Worm (Caenorhabditis elegans) whole organism, mixed stage, embryonic: ENCODE results near the gene clc-23.

Experiments
- M03D4.4 ChIP-seq: sonication (generic microtip); optimal IDR thresholded peaks from 2 replicates; lab custom pipeline; 2017; ENCODE audit warnings: mild to moderate bottlenecking, missing genetic modification characterization, missing compliant biosample characterization
- bed-3 ChIP-seq: fragments of 200-800 bp; sonication (Bioruptor generic); optimal IDR thresholded peaks from 3 replicates; lab custom pipeline; 2018; ENCODE audit warnings: mild to moderate bottlenecking, missing genetic modification characterization, moderate library complexity, missing compliant biosample characterization
- blmp-1 ChIP-seq: fragments of 150-350 bp; optimal IDR thresholded peaks from 2 replicates; lab custom pipeline; 2014; ENCODE audit warnings: missing biosample characterization, missing genetic modification characterization
- ceh-43 ChIP-seq: fragments of 200-800 bp; sonication (Bioruptor generic); optimal IDR thresholded peaks from 2 replicates; lab custom pipeline; 2018; ENCODE audit warnings: mild to moderate bottlenecking, missing genetic modification characterization, moderate library complexity, missing compliant biosample characterization
- ceh-83 ChIP-seq: fragments of 200-800 bp; sonication (Bioruptor generic); optimal IDR thresholded peaks from 2 replicates; lab custom pipeline; 2018; ENCODE audit warnings: mild to moderate bottlenecking, missing genetic modification characterization, missing compliant biosample characterization
- ces-1 ChIP-seq: fragments of 150-350 bp; optimal IDR thresholded peaks from 2 replicates; lab custom pipeline; 2014; ENCODE audit warnings: missing biosample characterization, missing genetic modification reagents, missing genetic modification characterization
- cnd-1 ChIP-seq: fragments of 200-800 bp; sonication (Bioruptor generic); optimal IDR thresholded peaks from 2 replicates; lab custom pipeline; 2018; ENCODE audit warnings: mild to moderate bottlenecking, missing genetic modification characterization, missing compliant biosample characterization
- drap-1 ChIP-seq: fragments of 200-800 bp; sonication (Bioruptor generic); optimal IDR thresholded peaks from 3 replicates; lab custom pipeline; 2018; ENCODE audit warnings: mild to moderate bottlenecking, missing genetic modification characterization, missing compliant biosample characterization
- elt-1 ChIP-seq: sonication (generic microtip); optimal IDR thresholded peaks from 2 replicates; lab custom pipeline; 2017; ENCODE audit warnings: missing genetic modification characterization, mild to moderate bottlenecking, missing compliant biosample characterization, antibody characterized with exemption, moderate library complexity, borderline replicate concordance; ENCODE audit not compliant: insufficient read depth
- elt-3 ChIP-seq: fragments of 150-350 bp; optimal IDR thresholded peaks from 2 replicates; lab custom pipeline; 2014; ENCODE audit warnings: missing biosample characterization, missing genetic modification characterization
- ham-2 ChIP-seq: fragments of 200-800 bp; sonication (Bioruptor generic); optimal IDR thresholded peaks from 2 replicates; lab custom pipeline; 2018; ENCODE audit warnings: mild to moderate bottlenecking, missing genetic modification characterization, missing compliant biosample characterization
- hlh-1 ChIP-seq: fragments of 150-350 bp; optimal IDR thresholded peaks from 2 replicates; lab custom pipeline; 2014; ENCODE audit warnings: missing biosample characterization, missing genetic modification reagents, missing genetic modification characterization
- lin-13 ChIP-seq: fragments of 150-350 bp; optimal IDR thresholded peaks from 2 replicates; lab custom pipeline; 2014; ENCODE audit warnings: missing biosample characterization, missing genetic modification characterization
- lin-32 ChIP-seq: fragments of 200-800 bp; sonication (Bioruptor generic); optimal IDR thresholded peaks from 2 replicates; lab custom pipeline; 2018; ENCODE audit warnings: mild to moderate bottlenecking, missing genetic modification characterization, missing compliant biosample characterization
- lsy-2 ChIP-seq: fragments of 150-350 bp; optimal IDR thresholded peaks from 2 replicates; lab custom pipeline; 2014; ENCODE audit warnings: missing biosample characterization, missing genetic modification characterization
- mab-5 ChIP-seq: fragments of 150-350 bp; optimal IDR thresholded peaks from 2 replicates; lab custom pipeline; 2014; ENCODE audit warnings: missing biosample characterization, missing genetic modification characterization
- mep-1 ChIP-seq: fragments of 150-350 bp; optimal IDR thresholded peaks from 2 replicates; lab custom pipeline; 2017; ENCODE audit warnings: missing biosample characterization, missing genetic modification reagents, missing genetic modification characterization, inconsistent platforms
- mls-2 ChIP-seq: sonication (generic microtip); optimal IDR thresholded peaks from 2 replicates; lab custom pipeline; 2016; ENCODE audit warnings: mild to moderate bottlenecking, missing genetic modification characterization, moderate library complexity, missing compliant biosample characterization
- nhr-12 ChIP-seq: fragments of 150-350 bp; optimal IDR thresholded peaks from 2 replicates; lab custom pipeline; 2014; ENCODE audit warnings: missing biosample characterization, missing genetic modification characterization
- nhr-237 ChIP-seq: fragments of 150-350 bp; optimal IDR thresholded peaks from 2 replicates; lab custom pipeline; 2014; ENCODE audit warnings: missing biosample characterization, missing genetic modification characterization
- nhr-28 ChIP-seq: fragments of 150-350 bp; optimal IDR thresholded peaks from 2 replicates; lab custom pipeline; 2014; ENCODE audit warnings: missing biosample characterization, missing genetic modification characterization
- nhr-76 ChIP-seq: sonication (generic microtip); optimal IDR thresholded peaks from 2 replicates; lab custom pipeline; 2017; ENCODE audit warnings: missing biosample characterization, missing genetic modification characterization
- pha-4 ChIP-seq: fragments of 150-350 bp; optimal IDR thresholded peaks from 2 replicates; lab custom pipeline; 2018; ENCODE audit warnings: missing biosample characterization, missing genetic modification reagents, missing genetic modification characterization
- sem-2 ChIP-seq: fragments of 200-800 bp; sonication (Bioruptor generic); optimal IDR thresholded peaks from 2 replicates; lab custom pipeline; 2018; ENCODE audit warnings: mild to moderate bottlenecking, missing genetic modification characterization, missing compliant biosample characterization
- snpc-4 ChIP-seq: fragments of 150-350 bp; optimal IDR thresholded peaks from 2 replicates; lab custom pipeline; 2014; ENCODE audit warnings: missing biosample characterization, missing genetic modification characterization
- sptf-1 ChIP-seq: sonication (generic microtip); optimal IDR thresholded peaks from 2 replicates; lab custom pipeline; 2017; ENCODE audit warnings: mild to moderate bottlenecking, missing genetic modification characterization, moderate library complexity, missing compliant biosample characterization
- tbx-8 ChIP-seq: fragments of 200-800 bp; sonication (Bioruptor generic); optimal IDR thresholded peaks from 2 replicates; lab custom pipeline; 2018; ENCODE audit warnings: mild to moderate bottlenecking, missing genetic modification characterization, moderate library complexity, missing compliant biosample characterization
- unc-120 ChIP-seq: sonication (generic microtip); optimal IDR thresholded peaks from 2 replicates; lab custom pipeline; 2017; ENCODE audit warnings: missing genetic modification characterization, missing compliant biosample characterization; ENCODE audit not compliant: poor library complexity, severe bottlenecking
- unc-39 ChIP-seq: fragments of 150-350 bp; optimal IDR thresholded peaks from 2 replicates; lab custom pipeline; 2014; ENCODE audit warnings: missing biosample characterization, missing genetic modification characterization
- unc-62 ChIP-seq: fragments of 150-350 bp; optimal IDR thresholded peaks from 2 replicates; lab custom pipeline; 2014; ENCODE audit warnings: missing biosample characterization, missing genetic modification reagents, missing genetic modification characterization
- zip-8 ChIP-seq: fragments of 150-350 bp; optimal IDR thresholded peaks from 2 replicates; lab custom pipeline; 2014; ENCODE audit warnings: missing biosample characterization, missing genetic modification characterization
- ztf-11 ChIP-seq: fragments of 150-350 bp; optimal IDR thresholded peaks from 2 replicates; lab custom pipeline; 2014; ENCODE audit warnings: missing biosample characterization, missing genetic modification characterization

clc-23 gene

ce11 chrIII:991581-991980 lies 29.2 kb upstream of the clc-23 start, which contains the start of gene trp-2:
Gene trp-2, plus strand, starts transcription at chrIII:991881.
- TF ChIP-seq unc-39 (no peak), mep-1 (tag; lab: Kevin White, UChicago) (no peak), bed-3 (GFP tag; lab: Kevin White, UChicago) (no peak), nhr-28 (tag; lab: Kevin White, UChicago) (no peak), ham-2 (GFP tag; lab: Kevin White, UChicago) (no peak)

- TF ChIP-seq nhr-76 (tag; lab: Kevin White, UChicago) (no peak), elt-1 (no peak), ceh-43 (no peak), tbx-8 (GFP tag; lab: Kevin White, UChicago) (no peak), lin-13 (tag; lab: Kevin White, UChicago) (no peak), lsy-2 (tag; lab: Kevin White, UChicago) (no peak), mep-1 (tag; lab: Kevin White, UChicago) (no peak), bed-3 (GFP tag; lab: Kevin White, UChicago) (no peak), snpc-4 (tag; lab: Kevin White, UChicago) (no peak)
- TF ChIP-seq, all 35 proteins: peak for 0
Measured at ce11 chrIII:996564-996963, 24.2 kb upstream of the clc-23 start.

- TF ChIP-seq unc-120 (tag; lab: Kevin White, UChicago) (no peak), ceh-43 (no peak), ces-1 (GFP tag; lab: Kevin White, UChicago) (no peak), ceh-83 (GFP tag; lab: Kevin White, UChicago) (no peak), bed-3 (GFP tag; lab: Kevin White, UChicago) (no peak), M03D4.4 (tag; lab: Kevin White, UChicago) (no peak), hlh-1 (tag; lab: Kevin White, UChicago) (no peak), drap-1 (no peak), sptf-1 (tag; lab: Kevin White, UChicago) (no peak), blmp-1 (no peak), sem-2 (GFP tag; lab: Kevin White, UChicago) (no peak), zip-8 (no peak), unc-39 (no peak)
- TF ChIP-seq, all 35 proteins: peak for 0
Measured at ce11 chrIII:998855-999254, 21.9 kb upstream of the clc-23 start.

- TF ChIP-seq zip-8, result no peak
- no peak for TF ChIP-seq lin-32
- no peak for TF ChIP-seq pha-4
- no peak for TF ChIP-seq tbx-8 (GFP tag; lab: Kevin White, UChicago)
- no peak for TF ChIP-seq ztf-11 (tag; lab: Kevin White, UChicago)
- no peak for TF ChIP-seq ceh-83 (GFP tag; lab: Kevin White, UChicago)
- no peak for TF ChIP-seq mls-2
- no peak for TF ChIP-seq bed-3 (GFP tag; lab: Kevin White, UChicago)
- TF ChIP-seq nhr-237, result no peak
- no peak for TF ChIP-seq cnd-1
- TF ChIP-seq unc-62, result no peak
- TF ChIP-seq drap-1, result no peak
Measured at ce11 chrIII:1001297-1001696, 19.5 kb upstream of the clc-23 start, which contains the start of gene R06B10.7. Gene R06B10.7, minus strand, starts transcription at chrIII:1001397.

ce11 chrIII:1002510-1002909 lies 18.2 kb upstream of the clc-23 start, which contains the start of gene clec-150:
Gene clec-150, plus strand, starts transcription at chrIII:1002707.
- no peak for TF ChIP-seq mep-1 (tag; lab: Kevin White, UChicago)
- TF ChIP-seq mab-5, result no peak
- no peak for TF ChIP-seq mls-2
- no peak for TF ChIP-seq ztf-11 (tag; lab: Kevin White, UChicago)
- TF ChIP-seq M03D4.4 (tag; lab: Kevin White, UChicago), result no peak
- no peak for TF ChIP-seq drap-1
- no peak for TF ChIP-seq sem-2 (GFP tag; lab: Kevin White, UChicago)
- no peak for TF ChIP-seq blmp-1
- no peak for TF ChIP-seq unc-39
- no peak for TF ChIP-seq nhr-237
- no peak for TF ChIP-seq lsy-2 (tag; lab: Kevin White, UChicago)
- no peak for TF ChIP-seq nhr-12 (tag; lab: Kevin White, UChicago)
- TF ChIP-seq elt-3 (tag; lab: Kevin White, UChicago), result no peak
- no peak for TF ChIP-seq pha-4
- TF ChIP-seq ham-2 (GFP tag; lab: Kevin White, UChicago), result no peak
- no peak for TF ChIP-seq unc-120 (tag; lab: Kevin White, UChicago)
- TF ChIP-seq ces-1 (GFP tag; lab: Kevin White, UChicago), result no peak
- TF ChIP-seq ceh-43, result no peak
- TF ChIP-seq nhr-76 (tag; lab: Kevin White, UChicago), result no peak
